Worm (Caenorhabditis elegans) whole organism, mixed stage, embryonic: ENCODE results near the gene scc-1.

Experiments used
- M03D4.4 ChIP-seq: sonication (generic microtip); optimal IDR thresholded peaks from 2 replicates; lab custom pipeline; 2017; ENCODE audit warnings: mild to moderate bottlenecking, missing genetic modification characterization, missing compliant biosample characterization
- bed-3 ChIP-seq: fragments of 200-800 bp; sonication (Bioruptor generic); optimal IDR thresholded peaks from 3 replicates; lab custom pipeline; 2018; ENCODE audit warnings: mild to moderate bottlenecking, missing genetic modification characterization, moderate library complexity, missing compliant biosample characterization
- blmp-1 ChIP-seq: fragments of 150-350 bp; optimal IDR thresholded peaks from 2 replicates; lab custom pipeline; 2014; ENCODE audit warnings: missing biosample characterization, missing genetic modification characterization
- ceh-39 ChIP-seq: fragments of 150-350 bp; optimal IDR thresholded peaks from 2 replicates; lab custom pipeline; 2014; ENCODE audit warnings: missing biosample characterization, missing genetic modification characterization
- ceh-43 ChIP-seq: fragments of 200-800 bp; sonication (Bioruptor generic); optimal IDR thresholded peaks from 2 replicates; lab custom pipeline; 2018; ENCODE audit warnings: mild to moderate bottlenecking, missing genetic modification characterization, moderate library complexity, missing compliant biosample characterization
- ceh-83 ChIP-seq: fragments of 200-800 bp; sonication (Bioruptor generic); optimal IDR thresholded peaks from 2 replicates; lab custom pipeline; 2018; ENCODE audit warnings: mild to moderate bottlenecking, missing genetic modification characterization, missing compliant biosample characterization
- ces-1 ChIP-seq: fragments of 150-350 bp; optimal IDR thresholded peaks from 2 replicates; lab custom pipeline; 2014; ENCODE audit warnings: missing biosample characterization, missing genetic modification reagents, missing genetic modification characterization
- cnd-1 ChIP-seq: fragments of 200-800 bp; sonication (Bioruptor generic); optimal IDR thresholded peaks from 2 replicates; lab custom pipeline; 2018; ENCODE audit warnings: mild to moderate bottlenecking, missing genetic modification characterization, missing compliant biosample characterization
- drap-1 ChIP-seq: fragments of 200-800 bp; sonication (Bioruptor generic); optimal IDR thresholded peaks from 3 replicates; lab custom pipeline; 2018; ENCODE audit warnings: mild to moderate bottlenecking, missing genetic modification characterization, missing compliant biosample characterization
- elt-1 ChIP-seq: sonication (generic microtip); optimal IDR thresholded peaks from 2 replicates; lab custom pipeline; 2017; ENCODE audit warnings: missing genetic modification characterization, mild to moderate bottlenecking, missing compliant biosample characterization, antibody characterized with exemption, moderate library complexity, borderline replicate concordance; ENCODE audit not compliant: insufficient read depth
- elt-3 ChIP-seq: fragments of 150-350 bp; optimal IDR thresholded peaks from 2 replicates; lab custom pipeline; 2014; ENCODE audit warnings: missing biosample characterization, missing genetic modification characterization
- flh-1 ChIP-seq: fragments of 200-800 bp; sonication (Bioruptor generic); optimal IDR thresholded peaks from 2 replicates; lab custom pipeline; 2018; ENCODE audit warnings: mild to moderate bottlenecking, missing genetic modification characterization, moderate library complexity, missing compliant biosample characterization
- ham-2 ChIP-seq: fragments of 200-800 bp; sonication (Bioruptor generic); optimal IDR thresholded peaks from 2 replicates; lab custom pipeline; 2018; ENCODE audit warnings: mild to moderate bottlenecking, missing genetic modification characterization, missing compliant biosample characterization
- hlh-1 ChIP-seq: fragments of 150-350 bp; optimal IDR thresholded peaks from 2 replicates; lab custom pipeline; 2014; ENCODE audit warnings: missing biosample characterization, missing genetic modification reagents, missing genetic modification characterization
- lin-13 ChIP-seq: fragments of 150-350 bp; optimal IDR thresholded peaks from 2 replicates; lab custom pipeline; 2014; ENCODE audit warnings: missing biosample characterization, missing genetic modification characterization
- lin-32 ChIP-seq: fragments of 200-800 bp; sonication (Bioruptor generic); optimal IDR thresholded peaks from 2 replicates; lab custom pipeline; 2018; ENCODE audit warnings: mild to moderate bottlenecking, missing genetic modification characterization, missing compliant biosample characterization
- lsy-2 ChIP-seq: fragments of 150-350 bp; optimal IDR thresholded peaks from 2 replicates; lab custom pipeline; 2014; ENCODE audit warnings: missing biosample characterization, missing genetic modification characterization
- mab-5 ChIP-seq: fragments of 150-350 bp; optimal IDR thresholded peaks from 2 replicates; lab custom pipeline; 2014; ENCODE audit warnings: missing biosample characterization, missing genetic modification characterization
- mep-1 ChIP-seq: fragments of 150-350 bp; optimal IDR thresholded peaks from 2 replicates; lab custom pipeline; 2017; ENCODE audit warnings: missing biosample characterization, missing genetic modification reagents, missing genetic modification characterization, inconsistent platforms
- mls-2 ChIP-seq: sonication (generic microtip); optimal IDR thresholded peaks from 2 replicates; lab custom pipeline; 2016; ENCODE audit warnings: mild to moderate bottlenecking, missing genetic modification characterization, moderate library complexity, missing compliant biosample characterization
- nhr-12 ChIP-seq: fragments of 150-350 bp; optimal IDR thresholded peaks from 2 replicates; lab custom pipeline; 2014; ENCODE audit warnings: missing biosample characterization, missing genetic modification characterization
- nhr-2 ChIP-seq: fragments of 150-350 bp; optimal IDR thresholded peaks from 2 replicates; lab custom pipeline; 2014; ENCODE audit warnings: missing biosample characterization, missing genetic modification characterization
- nhr-237 ChIP-seq: fragments of 150-350 bp; optimal IDR thresholded peaks from 2 replicates; lab custom pipeline; 2014; ENCODE audit warnings: missing biosample characterization, missing genetic modification characterization
- nhr-28 ChIP-seq: fragments of 150-350 bp; optimal IDR thresholded peaks from 2 replicates; lab custom pipeline; 2014; ENCODE audit warnings: missing biosample characterization, missing genetic modification characterization
- nhr-76 ChIP-seq: sonication (generic microtip); optimal IDR thresholded peaks from 2 replicates; lab custom pipeline; 2017; ENCODE audit warnings: missing biosample characterization, missing genetic modification characterization
- pha-4 ChIP-seq: fragments of 150-350 bp; optimal IDR thresholded peaks from 2 replicates; lab custom pipeline; 2018; ENCODE audit warnings: missing biosample characterization, missing genetic modification reagents, missing genetic modification characterization
- sem-2 ChIP-seq: fragments of 200-800 bp; sonication (Bioruptor generic); optimal IDR thresholded peaks from 2 replicates; lab custom pipeline; 2018; ENCODE audit warnings: mild to moderate bottlenecking, missing genetic modification characterization, missing compliant biosample characterization
- snpc-4 ChIP-seq: fragments of 150-350 bp; optimal IDR thresholded peaks from 2 replicates; lab custom pipeline; 2014; ENCODE audit warnings: missing biosample characterization, missing genetic modification characterization
- sptf-1 ChIP-seq: sonication (generic microtip); optimal IDR thresholded peaks from 2 replicates; lab custom pipeline; 2017; ENCODE audit warnings: mild to moderate bottlenecking, missing genetic modification characterization, moderate library complexity, missing compliant biosample characterization
- tbx-8 ChIP-seq: fragments of 200-800 bp; sonication (Bioruptor generic); optimal IDR thresholded peaks from 2 replicates; lab custom pipeline; 2018; ENCODE audit warnings: mild to moderate bottlenecking, missing genetic modification characterization, moderate library complexity, missing compliant biosample characterization
- unc-120 ChIP-seq: sonication (generic microtip); optimal IDR thresholded peaks from 2 replicates; lab custom pipeline; 2017; ENCODE audit warnings: missing genetic modification characterization, missing compliant biosample characterization; ENCODE audit not compliant: poor library complexity, severe bottlenecking
- unc-39 ChIP-seq: fragments of 150-350 bp; optimal IDR thresholded peaks from 2 replicates; lab custom pipeline; 2014; ENCODE audit warnings: missing biosample characterization, missing genetic modification characterization
- unc-62 ChIP-seq: fragments of 150-350 bp; optimal IDR thresholded peaks from 2 replicates; lab custom pipeline; 2014; ENCODE audit warnings: missing biosample characterization, missing genetic modification reagents, missing genetic modification characterization
- zip-8 ChIP-seq: fragments of 150-350 bp; optimal IDR thresholded peaks from 2 replicates; lab custom pipeline; 2014; ENCODE audit warnings: missing biosample characterization, missing genetic modification characterization
- ztf-11 ChIP-seq: fragments of 150-350 bp; optimal IDR thresholded peaks from 2 replicates; lab custom pipeline; 2014; ENCODE audit warnings: missing biosample characterization, missing genetic modification characterization

Gene scc-1

ce11 chrII:4671692-4672091 lies 26.8 kb upstream of the scc-1 start, which contains the start of gene T05A7.6:
Gene T05A7.6 (minus strand): TSS chrII:4671792.
- TF ChIP-seq lin-32: no peak
- no peak for TF ChIP-seq nhr-2 (tag; lab: Kevin White, UChicago)
- no peak for TF ChIP-seq unc-62 (GFP tag; lab: Kevin White, UChicago)
- TF ChIP-seq elt-1 (tag; lab: Kevin White, UChicago): no peak
- no peak for TF ChIP-seq unc-39
- no peak for TF ChIP-seq pha-4 (tag; lab: Kevin White, UChicago)
- TF ChIP-seq, all 35 proteins: peak for 0

ce11 chrII:4672584-4673110 lies 25.9 kb upstream of the scc-1 start, which contains the start of the genes clec-140 and hmg-11:
Gene clec-140 (plus strand): TSS chrII:4673060.
Gene hmg-11 (plus strand): TSS chrII:4673085.
- TF ChIP-seq elt-1 (tag; lab: Kevin White, UChicago): no peak
- TF ChIP-seq unc-39: no peak
- TF ChIP-seq ztf-11: peak; percentile 76
- peak; percentile 59 for TF ChIP-seq lin-32
- TF ChIP-seq bed-3: no peak
- TF ChIP-seq mep-1 (tag; lab: Kevin White, UChicago): peak; percentile 90
- no peak for TF ChIP-seq snpc-4
- no peak for TF ChIP-seq drap-1 (GFP tag; lab: Kevin White, UChicago)
- peak; percentile 83 for TF ChIP-seq ces-1 (GFP tag; lab: Kevin White, UChicago)
- peak; percentile 65 for TF ChIP-seq sptf-1 (tag; lab: Kevin White, UChicago)
- no peak for TF ChIP-seq nhr-28 (tag; lab: Kevin White, UChicago)
- peak; percentile 67 for TF ChIP-seq ceh-39 (tag; lab: Kevin White, UChicago)
- TF ChIP-seq nhr-2 (tag; lab: Kevin White, UChicago): peak; percentile 63
- no peak for TF ChIP-seq zip-8 (tag; lab: Kevin White, UChicago)
- no peak for TF ChIP-seq M03D4.4 (tag; lab: Kevin White, UChicago)
- TF ChIP-seq blmp-1 (tag; lab: Kevin White, UChicago): no peak
- no peak for TF ChIP-seq sem-2 (GFP tag; lab: Kevin White, UChicago)
- TF ChIP-seq hlh-1 (tag; lab: Kevin White, UChicago): peak; percentile 19
- peak; percentile 43 for TF ChIP-seq unc-62 (GFP tag; lab: Kevin White, UChicago)
- TF ChIP-seq ham-2: no peak
- no peak for TF ChIP-seq mab-5 (tag; lab: Kevin White, UChicago)
- no peak for TF ChIP-seq ceh-83 (GFP tag; lab: Kevin White, UChicago)
- peak; percentile 22 for TF ChIP-seq ceh-43 (GFP tag; lab: Kevin White, UChicago)
- peak; percentile 43 for TF ChIP-seq unc-120 (tag; lab: Kevin White, UChicago)
- peak; percentile 12 for TF ChIP-seq pha-4 (tag; lab: Kevin White, UChicago)
- no peak for TF ChIP-seq tbx-8 (GFP tag; lab: Kevin White, UChicago)
- no peak for TF ChIP-seq nhr-12 (tag; lab: Kevin White, UChicago)
- no peak for TF ChIP-seq nhr-237
- TF ChIP-seq elt-3 (tag; lab: Kevin White, UChicago): no peak
- TF ChIP-seq lin-13: peak; percentile 30
- peak; percentile 60 for TF ChIP-seq mls-2
- TF ChIP-seq lsy-2 (tag; lab: Kevin White, UChicago): peak; percentile 3
- no peak for TF ChIP-seq flh-1 (GFP tag; lab: Kevin White, UChicago)
- peak; percentile 91 for TF ChIP-seq cnd-1 (tag; lab: Kevin White, UChicago)
- no peak for TF ChIP-seq nhr-76

- TF ChIP-seq ceh-39 (tag; lab: Kevin White, UChicago): no peak
- no peak for TF ChIP-seq ceh-43 (GFP tag; lab: Kevin White, UChicago)
- TF ChIP-seq elt-3 (tag; lab: Kevin White, UChicago): no peak
- TF ChIP-seq elt-1 (tag; lab: Kevin White, UChicago): no peak
- TF ChIP-seq nhr-2 (tag; lab: Kevin White, UChicago): no peak
- no peak for TF ChIP-seq ces-1 (GFP tag; lab: Kevin White, UChicago)
- TF ChIP-seq nhr-76: no peak
- TF ChIP-seq unc-120 (tag; lab: Kevin White, UChicago): no peak
- TF ChIP-seq nhr-28 (tag; lab: Kevin White, UChicago): no peak
- no peak for TF ChIP-seq zip-8 (tag; lab: Kevin White, UChicago)
- TF ChIP-seq mls-2: no peak
- no peak for TF ChIP-seq tbx-8 (GFP tag; lab: Kevin White, UChicago)
- no peak for TF ChIP-seq ceh-83 (GFP tag; lab: Kevin White, UChicago)
- no peak for TF ChIP-seq lsy-2 (tag; lab: Kevin White, UChicago)
- TF ChIP-seq bed-3: no peak
- no peak for TF ChIP-seq M03D4.4 (tag; lab: Kevin White, UChicago)
Observed at ce11 chrII:4673242-4673641, 25.3 kb upstream of the scc-1 start.
